Worm (Caenorhabditis elegans) whole organism, L4 larva: Measurements from ENCODE around the gene M03B6.3.

Source experiments
- D1046.2 ChIP-seq: fragments of 200-800 bp; sonication (Bioruptor generic); IDR thresholded peaks from 2 replicates; pipeline ENCODE4 v1.3.6; 2022; ENCODE audit warnings: missing genetic modification characterization, missing compliant biosample characterization
- F26F4.8 ChIP-seq: fragments of 200-800 bp; sonication (Bioruptor generic); conservative IDR thresholded peaks from 2 replicates; pipeline ENCODE4 v1.3.6; 2022; ENCODE audit warnings: missing genetic modification characterization, missing compliant biosample characterization
- aha-1 ChIP-seq: fragments of 150-350 bp; peaks from one replicate; lab custom pipeline; 2014; ENCODE audit warnings: missing biosample characterization, missing genetic modification characterization
- daf-16 ChIP-seq, 3 experiments: sonication (generic microtip); optimal IDR thresholded peaks; 2 replicates each; lab custom pipeline; 2016 to 2017; ENCODE audit warnings: missing genetic modification characterization in 3 of 3, missing genetic modification reagents in 3 of 3, mild to moderate bottlenecking in 2 of 3, missing compliant biosample characterization in 2 of 3, missing biosample characterization in 1 of 3, moderate library complexity in 1 of 3
- dmd-6 ChIP-seq: fragments of 200-800 bp; sonication (Bioruptor generic); IDR thresholded peaks from 2 replicates; pipeline ENCODE4 v1.3.6; 2022; ENCODE audit warnings: missing genetic modification reagents, missing genetic modification characterization, missing compliant biosample characterization
- fkh-10 ChIP-seq: fragments of 150-350 bp; optimal IDR thresholded peaks from 2 replicates; lab custom pipeline; 2014; ENCODE audit warnings: missing biosample characterization, missing genetic modification reagents, missing genetic modification characterization
- hif-1 ChIP-seq, 2 experiments: sonication (generic microtip); optimal IDR thresholded peaks; 2 replicates each; lab custom pipeline; 2016 to 2017; ENCODE audit warnings: missing compliant biosample characterization in 2 of 2, missing genetic modification characterization in 2 of 2, missing genetic modification reagents in 2 of 2, missing genotype in 2 of 2, mild to moderate bottlenecking in 1 of 2
- hmg-1.1 ChIP-seq: fragments of 200-800 bp; sonication (Bioruptor generic); IDR thresholded peaks from 2 replicates; pipeline ENCODE4 v1.3.6; 2022; ENCODE audit warnings: missing genetic modification reagents, missing genetic modification characterization, missing compliant biosample characterization
- jun-1 ChIP-seq: fragments of 150-350 bp; optimal IDR thresholded peaks from 2 replicates; lab custom pipeline; 2014; ENCODE audit warnings: missing biosample characterization, missing genetic modification reagents, missing genetic modification characterization
- lin-15B ChIP-seq: fragments of 150-350 bp; sonication (generic microtip); optimal IDR thresholded peaks from 3 replicates; lab custom pipeline; 2014; ENCODE audit warnings: missing biosample characterization, missing genetic modification characterization
- pqm-1 ChIP-seq: sonication (generic microtip); optimal IDR thresholded peaks from 2 replicates; lab custom pipeline; 2017; ENCODE audit warnings: missing biosample characterization, missing genetic modification characterization
- tag-97 ChIP-seq: fragments of 200-800 bp; sonication (Bioruptor generic); IDR thresholded peaks from 2 replicates; pipeline ENCODE4 v1.3.6; 2022; ENCODE audit warnings: missing genetic modification characterization, missing compliant biosample characterization
- unc-62 ChIP-seq, 3 experiments: fragments of 150-350 bp in 1 of 3; sonication (generic microtip); optimal IDR thresholded peaks in 2 of 3; peaks in 1 of 3; 1 replicate in 1 of 3; 2 replicates in 2 of 3; lab custom pipeline; 2014 to 2017; ENCODE audit warnings: missing biosample characterization in 3 of 3, missing genetic modification characterization in 3 of 3, missing genetic modification reagents in 3 of 3, missing genotype in 1 of 3

Gene M03B6.3

DNA sequence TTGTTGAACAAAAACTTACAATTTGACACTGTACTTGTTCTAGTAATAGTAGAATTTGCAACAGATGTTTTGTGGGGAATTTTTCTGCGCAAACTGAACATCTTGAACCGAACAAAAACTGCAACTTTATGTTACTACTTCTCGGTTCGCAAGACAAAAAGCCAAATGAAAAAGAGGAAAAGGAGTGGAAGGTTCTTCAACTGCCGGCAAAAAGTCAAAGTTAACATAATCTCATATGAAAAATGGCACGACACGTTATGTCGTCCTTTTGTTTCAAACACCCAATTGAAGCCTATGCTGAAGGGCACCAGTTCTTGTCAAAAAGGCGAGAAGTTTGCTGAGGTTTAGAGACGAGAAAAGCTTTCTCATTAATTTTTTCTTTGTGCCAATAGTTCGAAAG lies 40.6 kb downstream of the M03B6.3 start, which contains the start of gene twk-23:
Gene twk-23, minus strand, starts transcription at position 101 of the 400 bp plus-strand sequence.
- TF ChIP-seq unc-62 (GFP tag; optimal IDR thresholded peaks at IDR 0.05 in 1 of 2; lab: Kevin White, UChicago) (peak in 1 of 2 experiments; percentile 12), unc-62 (tag; optimal IDR thresholded peaks at IDR 0.05; lab: Kevin White, UChicago) (no peak), tag-97 (no peak), lin-15B (no peak), pqm-1 (tag; lab: Kevin White, UChicago) (no peak), jun-1 (tag; lab: Kevin White, UChicago) (no peak), aha-1 (tag; lab: Kevin White, UChicago) (peak; percentile 3)

DNA sequence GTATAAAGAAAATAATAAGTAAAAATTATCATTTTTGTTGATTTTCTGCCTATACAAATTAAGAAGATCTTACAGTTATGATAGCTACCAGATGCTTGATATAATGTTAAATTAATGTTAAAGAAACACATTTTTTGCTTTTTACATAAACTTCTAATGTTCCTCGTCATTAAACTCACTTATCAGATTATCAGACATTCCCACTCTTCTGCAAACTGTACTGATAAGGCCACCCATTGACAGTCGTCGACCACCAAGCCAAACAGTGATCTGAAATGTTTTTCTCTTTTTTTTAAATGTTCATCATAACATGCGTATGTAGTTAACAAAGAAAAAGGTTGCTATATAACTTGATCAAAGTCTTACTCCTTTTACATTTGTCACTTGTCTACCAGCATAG lies 45.3 kb downstream of the M03B6.3 start:
- peak; percentile 55 for TF ChIP-seq pqm-1 (tag; lab: Kevin White, UChicago)
- TF ChIP-seq F26F4.8 (GFP tag; lab: Robert Waterston, UW), result no peak
- peak; percentile 85 for TF ChIP-seq aha-1 (tag; lab: Kevin White, UChicago)

ce11 chrX:13811929-13812328 lies 52.2 kb downstream of the M03B6.3 start:
- peak in 1 of 2 experiments; percentile 24 for TF ChIP-seq hif-1 (tag; optimal IDR thresholded peaks at IDR 0.05; lab: Kevin White, UChicago)
- TF ChIP-seq daf-16 (GFP tag; optimal IDR thresholded peaks at IDR 0.05; lab: Kevin White, UChicago), result peak in 1 of 2 experiments; percentile 22
- no peak for TF ChIP-seq daf-16 (tag; optimal IDR thresholded peaks at IDR 0.05; lab: Kevin White, UChicago)
- TF ChIP-seq hmg-1.1 (GFP tag; lab: Robert Waterston, UW), result 0 out of 2 replicates have a peak, but pooled peaks have one; percentile 20
- TF ChIP-seq dmd-6 (GFP tag; lab: Robert Waterston, UW), result 0 out of 2 replicates have a peak, but pooled peaks have one; percentile 5
- TF ChIP-seq fkh-10 (GFP tag; lab: Kevin White, UChicago), result peak; percentile 2
- no peak for TF ChIP-seq D1046.2 (GFP tag; lab: Robert Waterston, UW)
- TF ChIP-seq, all 104 proteins: peak for 5
